Worm (Caenorhabditis elegans) whole organism, L3 larva: ENCODE measurements around the gene cpsf-2.

Source experiments
- R02D3.7 ChIP-seq: fragments of 150-350 bp; optimal IDR thresholded peaks from 2 replicates; lab custom pipeline; 2014; ENCODE audit warnings: missing biosample characterization, missing genetic modification characterization
- ZK546.5 ChIP-seq: sonication (generic microtip); optimal IDR thresholded peaks from 2 replicates; lab custom pipeline; 2017; ENCODE audit warnings: missing biosample characterization, missing genetic modification characterization
- aly-2 ChIP-seq: fragments of 150-350 bp; optimal IDR thresholded peaks from 2 replicates; lab custom pipeline; 2014; ENCODE audit warnings: missing biosample characterization, missing genetic modification characterization
- ama-1 ChIP-seq: fragments of 150-350 bp; optimal IDR thresholded peaks from 2 replicates; lab custom pipeline; 2018
- ceh-28 ChIP-seq: fragments of 150-350 bp; optimal IDR thresholded peaks from 2 replicates; lab custom pipeline; 2014; ENCODE audit warnings: missing biosample characterization, missing genetic modification reagents, missing genetic modification characterization
- ceh-82 ChIP-seq: fragments of 150-350 bp; optimal IDR thresholded peaks from 2 replicates; lab custom pipeline; 2014; ENCODE audit warnings: missing biosample characterization, missing genetic modification characterization
- ceh-9 ChIP-seq: sonication (generic microtip); optimal IDR thresholded peaks from 2 replicates; lab custom pipeline; 2018; ENCODE audit warnings: missing biosample characterization, missing genetic modification characterization
- daf-12 ChIP-seq: fragments of 150-350 bp; optimal IDR thresholded peaks from 2 replicates; lab custom pipeline; 2014; ENCODE audit warnings: missing biosample characterization, missing genetic modification reagents, missing genetic modification characterization
- egl-27 ChIP-seq: sonication (generic microtip); optimal IDR thresholded peaks from 4 replicates; lab custom pipeline; 2017; ENCODE audit warnings: missing biosample characterization, missing genetic modification reagents, missing genetic modification characterization
- egl-5 ChIP-seq: fragments of 150-350 bp; optimal IDR thresholded peaks from 2 replicates; lab custom pipeline; 2017; ENCODE audit warnings: missing biosample characterization, missing genetic modification reagents, missing genetic modification characterization, inconsistent platforms
- elt-1 ChIP-seq: fragments of 150-350 bp; optimal IDR thresholded peaks from 2 replicates; lab custom pipeline; 2014; ENCODE audit warnings: missing biosample characterization, missing genetic modification characterization
- eor-1 ChIP-seq, 2 experiments: fragments of 150-350 bp; optimal IDR thresholded peaks; 2 replicates each; lab custom pipeline; 2014 to 2018; ENCODE audit warnings: missing biosample characterization in 2 of 2, missing genetic modification characterization in 2 of 2
- fkh-2 ChIP-seq: fragments of 150-350 bp; optimal IDR thresholded peaks from 2 replicates; lab custom pipeline; 2014; ENCODE audit warnings: missing biosample characterization, missing genetic modification reagents, missing genetic modification characterization
- hmg-11 ChIP-seq: sonication (generic microtip); optimal IDR thresholded peaks from 2 replicates; lab custom pipeline; 2016; ENCODE audit warnings: missing genetic modification characterization, missing compliant biosample characterization
- jun-1 ChIP-seq: fragments of 150-350 bp; optimal IDR thresholded peaks from 2 replicates; lab custom pipeline; 2014; ENCODE audit warnings: missing biosample characterization, missing genetic modification reagents, missing genetic modification characterization
- lin-15B ChIP-seq: fragments of 150-350 bp; optimal IDR thresholded peaks from 2 replicates; lab custom pipeline; 2014; ENCODE audit warnings: missing biosample characterization, missing genetic modification characterization
- lin-39 ChIP-seq: fragments of 150-350 bp; optimal IDR thresholded peaks from 2 replicates; lab custom pipeline; 2018; ENCODE audit warnings: missing biosample characterization, missing genetic modification reagents, missing genetic modification characterization
- lsy-12 ChIP-seq: sonication (generic microtip); optimal IDR thresholded peaks from 2 replicates; lab custom pipeline; 2016; ENCODE audit warnings: mild to moderate bottlenecking, missing genetic modification characterization, missing compliant biosample characterization
- mdl-1 ChIP-seq: fragments of 150-350 bp; optimal IDR thresholded peaks from 2 replicates; lab custom pipeline; 2014; ENCODE audit warnings: missing biosample characterization, missing genetic modification characterization
- nfya-1 ChIP-seq: sonication (generic microtip); optimal IDR thresholded peaks from 2 replicates; lab custom pipeline; 2017; ENCODE audit warnings: missing genetic modification characterization, mild to moderate bottlenecking, missing compliant biosample characterization, antibody characterized with exemption, moderate library complexity; ENCODE audit not compliant: insufficient read depth
- nhr-11 ChIP-seq: fragments of 150-350 bp; optimal IDR thresholded peaks from 2 replicates; lab custom pipeline; 2014; ENCODE audit warnings: missing biosample characterization, missing genetic modification characterization
- nhr-12 ChIP-seq: fragments of 150-350 bp; optimal IDR thresholded peaks from 2 replicates; lab custom pipeline; 2014; ENCODE audit warnings: missing biosample characterization, missing genetic modification characterization
- nhr-237 ChIP-seq: fragments of 150-350 bp; optimal IDR thresholded peaks from 2 replicates; lab custom pipeline; 2014; ENCODE audit warnings: missing biosample characterization, missing genetic modification characterization
- nhr-25 ChIP-seq: sonication (generic microtip); optimal IDR thresholded peaks from 2 replicates; lab custom pipeline; 2017; ENCODE audit warnings: missing biosample characterization, missing genetic modification characterization
- nhr-43 ChIP-seq: sonication (generic microtip); optimal IDR thresholded peaks from 2 replicates; lab custom pipeline; 2016; ENCODE audit warnings: mild to moderate bottlenecking, missing genetic modification characterization, missing compliant biosample characterization; ENCODE audit not compliant: poor library complexity, severe bottlenecking
- nhr-67 ChIP-seq: fragments of 150-350 bp; optimal IDR thresholded peaks from 2 replicates; lab custom pipeline; 2014; ENCODE audit warnings: missing biosample characterization, missing genetic modification characterization
- nhr-76 ChIP-seq: fragments of 150-350 bp; sonication (generic microtip); optimal IDR thresholded peaks from 5 replicates; lab custom pipeline; 2014; ENCODE audit warnings: missing biosample characterization, missing genetic modification characterization
- nhr-77 ChIP-seq: fragments of 150-350 bp; optimal IDR thresholded peaks from 2 replicates; lab custom pipeline; 2014; ENCODE audit warnings: missing biosample characterization, missing genetic modification characterization
- pha-4 ChIP-seq: fragments of 150-350 bp; optimal IDR thresholded peaks from 2 replicates; lab custom pipeline; 2014; ENCODE audit warnings: missing biosample characterization, missing genetic modification reagents, missing genetic modification characterization
- pqm-1 ChIP-seq: fragments of 150-350 bp; optimal IDR thresholded peaks from 2 replicates; lab custom pipeline; 2017; ENCODE audit warnings: missing biosample characterization, missing genetic modification characterization, inconsistent platforms
- sea-2 ChIP-seq: fragments of 150-350 bp; sonication (generic microtip); optimal IDR thresholded peaks from 4 replicates; lab custom pipeline; 2014; ENCODE audit warnings: missing biosample characterization, missing genetic modification reagents, missing genetic modification characterization
- skn-1 ChIP-seq: fragments of 150-350 bp; optimal IDR thresholded peaks from 2 replicates; lab custom pipeline; 2014; ENCODE audit warnings: missing biosample characterization, missing genetic modification characterization
- snpc-4 ChIP-seq: fragments of 150-350 bp; optimal IDR thresholded peaks from 2 replicates; lab custom pipeline; 2014; ENCODE audit warnings: missing biosample characterization, missing genetic modification characterization
- unc-39 ChIP-seq: sonication (generic microtip); optimal IDR thresholded peaks from 4 replicates; lab custom pipeline; 2017; ENCODE audit warnings: missing biosample characterization, missing genetic modification characterization
- unc-62 ChIP-seq: fragments of 150-350 bp; sonication (generic microtip); optimal IDR thresholded peaks from 4 replicates; lab custom pipeline; 2014; ENCODE audit warnings: missing biosample characterization, missing genetic modification reagents, missing genetic modification characterization
- ztf-4 ChIP-seq: fragments of 150-350 bp; optimal IDR thresholded peaks from 2 replicates; lab custom pipeline; 2014; ENCODE audit warnings: missing biosample characterization, missing genetic modification characterization

cpsf-2 gene

DNA sequence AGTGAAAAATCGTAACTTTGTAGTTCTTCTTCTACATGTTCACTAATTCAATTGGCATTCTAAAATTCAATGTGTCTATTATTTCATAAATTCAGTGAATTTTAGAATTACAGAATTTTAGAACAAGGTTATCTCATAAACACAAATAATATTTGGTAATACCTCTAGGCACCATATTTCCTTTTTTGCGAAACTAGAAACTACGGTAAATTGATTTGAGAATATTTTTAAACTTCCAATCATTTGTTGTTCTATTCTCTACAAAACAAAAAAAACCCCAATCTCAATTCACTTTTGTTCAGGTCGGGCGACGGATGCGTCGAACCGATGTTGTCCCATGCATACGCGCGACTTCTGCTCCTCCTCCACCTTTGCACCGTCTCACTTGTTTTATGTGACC lies 21.0 kb downstream of the cpsf-2 start, which contains the start of gene F09G2.1:
F09G2.1 (plus strand) TSS at position 301 of the 400 bp plus-strand sequence.
- no peak for TF ChIP-seq elt-1 (tag; lab: Kevin White, UChicago)
- no peak for TF ChIP-seq lsy-12 (tag; lab: Kevin White, UChicago)
- TF ChIP-seq ceh-9 (tag; lab: Kevin White, UChicago), result no peak
- no peak for TF ChIP-seq fkh-2 (tag; lab: Kevin White, UChicago)
- no peak for TF ChIP-seq unc-39
- no peak for TF ChIP-seq nhr-11 (tag; lab: Kevin White, UChicago)
- no peak for TF ChIP-seq ztf-4 (tag; lab: Kevin White, UChicago)
- no peak for TF ChIP-seq jun-1 (tag; lab: Kevin White, UChicago)
- TF ChIP-seq sea-2 (GFP tag; lab: Kevin White, UChicago), result no peak
- TF ChIP-seq unc-62, result no peak
- TF ChIP-seq mdl-1 (tag; lab: Kevin White, UChicago), result no peak
- no peak for TF ChIP-seq ceh-82 (tag; lab: Kevin White, UChicago)
- no peak for TF ChIP-seq R02D3.7 (tag; lab: Kevin White, UChicago)
- TF ChIP-seq lin-39 (tag; lab: Kevin White, UChicago), result no peak
- no peak for TF ChIP-seq nhr-67
- no peak for TF ChIP-seq nhr-12 (tag; lab: Kevin White, UChicago)
- TF ChIP-seq, all 47 proteins: peak for 0

DNA sequence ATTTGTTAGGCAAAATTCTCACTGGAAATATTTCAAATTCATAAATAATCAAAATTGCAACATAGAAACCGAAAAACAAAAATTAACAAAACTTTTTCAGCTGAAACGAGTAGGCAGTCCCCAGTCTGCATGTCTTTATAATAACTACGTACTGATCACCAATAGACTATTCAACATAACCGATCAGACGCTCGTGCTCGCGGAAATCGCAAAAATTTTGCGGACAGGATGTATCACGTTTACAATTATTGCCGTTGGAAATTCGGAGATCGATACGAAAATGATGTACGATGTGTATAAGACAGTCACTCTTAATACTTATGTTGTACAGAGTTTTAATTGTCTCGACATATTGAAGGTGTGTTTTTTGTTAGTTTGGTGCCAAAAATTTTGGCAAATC lies 22.4 kb downstream of the cpsf-2 start:
- TF ChIP-seq daf-12 (tag; lab: Kevin White, UChicago), result no peak
- TF ChIP-seq pqm-1 (tag; lab: Kevin White, UChicago), result no peak
- no peak for TF ChIP-seq eor-1 (tag; optimal IDR thresholded peaks at IDR 0.05; lab: Kevin White, UChicago)
- TF ChIP-seq unc-39, result no peak
- TF ChIP-seq sea-2 (GFP tag; lab: Kevin White, UChicago), result no peak
- no peak for TF ChIP-seq unc-62
- TF ChIP-seq fkh-2 (tag; lab: Kevin White, UChicago), result no peak
- TF ChIP-seq nhr-67, result no peak
- no peak for TF ChIP-seq aly-2 (tag; lab: Kevin White, UChicago)
- no peak for TF ChIP-seq ceh-28

- TF ChIP-seq aly-2 (tag; lab: Kevin White, UChicago), result no peak
- no peak for TF ChIP-seq lin-39 (tag; lab: Kevin White, UChicago)
- TF ChIP-seq jun-1 (tag; lab: Kevin White, UChicago), result no peak
- no peak for TF ChIP-seq egl-5 (tag; lab: Kevin White, UChicago)
- no peak for TF ChIP-seq pha-4
- no peak for TF ChIP-seq eor-1 (tag; optimal IDR thresholded peaks at IDR 0.05; lab: Kevin White, UChicago)
- no peak for TF ChIP-seq nhr-43 (tag; lab: Kevin White, UChicago)
- no peak for TF ChIP-seq ZK546.5
- TF ChIP-seq ztf-4 (tag; lab: Kevin White, UChicago), result no peak
Observed at ce11 chrV:7209001-7209400, 30.0 kb downstream of the cpsf-2 start.

DNA sequence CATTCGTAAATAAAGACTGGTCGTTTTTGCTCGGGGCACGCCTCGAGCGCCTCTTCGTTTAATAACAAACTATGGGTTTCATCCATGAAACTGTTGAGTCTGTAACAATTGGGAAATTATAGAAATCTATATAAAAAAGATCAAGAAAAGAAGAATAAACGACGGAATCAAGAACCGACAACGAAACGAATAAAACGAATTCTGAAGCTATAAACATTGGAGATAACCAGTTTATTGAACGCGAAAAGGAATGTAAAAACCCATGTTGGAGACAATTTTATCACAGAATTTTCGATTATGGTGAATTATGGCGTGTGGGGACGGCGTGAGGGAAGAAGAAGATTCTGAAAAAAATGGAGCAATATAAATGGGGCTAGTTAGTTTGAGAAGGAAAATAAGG lies 35.8 kb downstream of the cpsf-2 start, which contains the start of gene soap-1:
soap-1 (minus strand) TSS at position 101 of the 400 bp plus-strand sequence.
- TF ChIP-seq daf-12 (tag; lab: Kevin White, UChicago), result no peak
- TF ChIP-seq jun-1 (tag; lab: Kevin White, UChicago), result no peak
- TF ChIP-seq lsy-12 (tag; lab: Kevin White, UChicago), result no peak
- no peak for TF ChIP-seq nhr-11 (tag; lab: Kevin White, UChicago)
- TF ChIP-seq sea-2 (GFP tag; lab: Kevin White, UChicago), result no peak
- no peak for TF ChIP-seq nhr-237 (tag; lab: Kevin White, UChicago)
- TF ChIP-seq nhr-77, result no peak
- no peak for TF ChIP-seq nfya-1 (tag; lab: Kevin White, UChicago)

ce11 chrV:7216016-7216415 lies 37.0 kb downstream of the cpsf-2 start:
- TF ChIP-seq ama-1 (lab: Kevin White, UChicago) (no peak), nhr-76 (tag; lab: Kevin White, UChicago) (no peak), egl-27 (tag; lab: Kevin White, UChicago) (no peak), snpc-4 (tag; lab: Kevin White, UChicago) (peak; percentile 11), hmg-11 (peak; percentile 44), ceh-82 (tag; lab: Kevin White, UChicago) (no peak), nhr-25 (tag; lab: Kevin White, UChicago) (no peak), skn-1 (tag; lab: Kevin White, UChicago) (no peak), pqm-1 (tag; lab: Kevin White, UChicago) (no peak), unc-62 (no peak), ceh-28 (no peak), ztf-4 (tag; lab: Kevin White, UChicago) (no peak), nfya-1 (tag; lab: Kevin White, UChicago) (peak; percentile 46), sea-2 (GFP tag; lab: Kevin White, UChicago) (no peak), lin-15B (tag; lab: Kevin White, UChicago) (peak; percentile 28), lin-39 (tag; lab: Kevin White, UChicago) (peak; percentile 16)
